Worm (Caenorhabditis elegans): ENCODE results near the gene dmsr-1.

- TF ChIP-seq ama-1 (optimal IDR thresholded peaks at IDR 0.05) (no peak), ceh-36 (tag; optimal IDR thresholded peaks at IDR 0.05) (no peak), ets-7 (tag; optimal IDR thresholded peaks at IDR 0.05) (no peak)
These were observed 49.7 kb downstream of the dmsr-1 start for ce11 chrV:11488288-11488687.
